Worm (Caenorhabditis elegans) whole organism, young adult: ENCODE results near the gene F26A1.1.
A peak's percentile ranks its signal among the peaks of the same experiment; 100 is the strongest.

Experiments
- B0035.1 ChIP-seq: sonication (generic microtip); optimal IDR thresholded peaks from 2 replicates; lab custom pipeline; 2016; ENCODE audit warnings: missing genetic modification characterization, mild to moderate bottlenecking, missing compliant biosample characterization, missing genotype, missing genetic modification reagents
- B0336.3 ChIP-seq: fragments of 200-800 bp; sonication (Bioruptor generic); IDR thresholded peaks from 2 replicates; pipeline ENCODE4 v1.3.6; 2022; ENCODE audit warnings: missing genetic modification characterization, missing compliant biosample characterization
- C06A6.2 ChIP-seq: fragments of 200-800 bp; sonication (Bioruptor generic); conservative IDR thresholded peaks from 2 replicates; pipeline ENCODE4 v1.3.6; 2022; ENCODE audit warnings: missing genetic modification characterization, missing compliant biosample characterization
- C17E4.6 ChIP-seq: fragments of 200-800 bp; sonication (Bioruptor generic); IDR thresholded peaks from 2 replicates; pipeline ENCODE4 v1.3.6; 2022; ENCODE audit warnings: missing genetic modification reagents, missing genetic modification characterization, missing compliant biosample characterization
- F23B12.7 ChIP-seq: sonication (generic microtip); optimal IDR thresholded peaks from 2 replicates; lab custom pipeline; 2017; ENCODE audit warnings: missing genetic modification characterization, mild to moderate bottlenecking, missing compliant biosample characterization, antibody characterized with exemption, moderate library complexity; ENCODE audit not compliant: insufficient read depth
- F39B2.1 ChIP-seq: fragments of 200-800 bp; sonication (Bioruptor generic); IDR thresholded peaks from 2 replicates; pipeline ENCODE4 v1.3.6; 2022; ENCODE audit warnings: missing genetic modification reagents, missing genetic modification characterization, missing compliant biosample characterization
- F49E8.2 ChIP-seq: sonication (generic microtip); optimal IDR thresholded peaks from 3 replicates; lab custom pipeline; 2017; ENCODE audit warnings: missing genetic modification characterization, mild to moderate bottlenecking, missing compliant biosample characterization, antibody characterized with exemption, moderate library complexity; ENCODE audit not compliant: insufficient read depth
- K11D2.4 ChIP-seq: fragments of 200-800 bp; sonication (Bioruptor generic); IDR thresholded peaks from 2 replicates; pipeline ENCODE4 v1.3.6; 2022; ENCODE audit warnings: missing genetic modification reagents, missing genetic modification characterization, missing compliant biosample characterization
- T07F8.4 ChIP-seq: sonication (generic microtip); optimal IDR thresholded peaks from 2 replicates; lab custom pipeline; 2016; ENCODE audit warnings: mild to moderate bottlenecking, missing genetic modification characterization, moderate library complexity, missing compliant biosample characterization
- T26A5.8 ChIP-seq: sonication (generic microtip); optimal IDR thresholded peaks from 2 replicates; lab custom pipeline; 2016; ENCODE audit warnings: missing genetic modification characterization, missing compliant biosample characterization
- Y53G8AR.9 ChIP-seq: fragments of 200-800 bp; sonication (Bioruptor generic); conservative IDR thresholded peaks from 2 replicates; pipeline ENCODE4 v1.3.6; 2022; ENCODE audit warnings: missing genetic modification reagents, missing genetic modification characterization, missing compliant biosample characterization
- Y95B8A.8 ChIP-seq: fragments of 200-800 bp; sonication (Bioruptor generic); IDR thresholded peaks from 2 replicates; pipeline ENCODE4 v1.3.6; 2022; ENCODE audit warnings: missing genetic modification reagents, missing genetic modification characterization, missing compliant biosample characterization
- attf-3 ChIP-seq: fragments of 200-800 bp; sonication (Bioruptor generic); conservative IDR thresholded peaks from 2 replicates; pipeline ENCODE4 v1.3.6; 2022; ENCODE audit warnings: missing genetic modification reagents, missing genetic modification characterization, missing compliant biosample characterization
- bed-1 ChIP-seq: fragments of 200-800 bp; sonication (Bioruptor generic); IDR thresholded peaks from 2 replicates; pipeline ENCODE4 v1.3.6; 2022; ENCODE audit warnings: missing genetic modification reagents, missing genetic modification characterization, missing compliant biosample characterization
- bed-2 ChIP-seq: fragments of 200-800 bp; sonication (Bioruptor generic); IDR thresholded peaks from 2 replicates; pipeline ENCODE4 v1.3.6; 2022; ENCODE audit warnings: missing genetic modification reagents, missing genetic modification characterization, missing compliant biosample characterization
- cebp-1 ChIP-seq, 2 experiments: fragments of 200-800 bp in 1 of 2; sonication (Bioruptor generic) in 1 of 2; sonication (generic microtip) in 1 of 2; IDR thresholded peaks in 1 of 2; optimal IDR thresholded peaks in 1 of 2; 2 replicates each; pipeline versions ENCODE4 v1.3.6 to Lab custom; 2017 to 2022; ENCODE audit warnings: missing compliant biosample characterization in 2 of 2, missing genetic modification characterization in 2 of 2, mild to moderate bottlenecking in 1 of 2, missing genetic modification reagents in 1 of 2, moderate library complexity in 1 of 2
- cebp-2 ChIP-seq: fragments of 200-800 bp; sonication (Bioruptor generic); IDR thresholded peaks from 2 replicates; pipeline ENCODE4 v1.3.6; 2022; ENCODE audit warnings: missing genetic modification characterization, missing compliant biosample characterization
- ceh-100 ChIP-seq: fragments of 200-800 bp; sonication (Bioruptor generic); IDR thresholded peaks from 2 replicates; pipeline ENCODE4 v1.3.6; 2022; ENCODE audit warnings: missing genetic modification reagents, missing genetic modification characterization, missing compliant biosample characterization
- ceh-27 ChIP-seq: fragments of 200-800 bp; sonication (Bioruptor generic); optimal IDR thresholded peaks from 2 replicates; lab custom pipeline; 2018; ENCODE audit warnings: mild to moderate bottlenecking, missing genetic modification characterization, moderate library complexity, missing compliant biosample characterization
- ceh-40 ChIP-seq: fragments of 200-800 bp; sonication (Bioruptor generic); IDR thresholded peaks from 2 replicates; pipeline ENCODE4 v1.3.6; 2022; ENCODE audit warnings: missing genetic modification characterization, missing compliant biosample characterization
- dpff-1 ChIP-seq: sonication (generic microtip); optimal IDR thresholded peaks from 2 replicates; lab custom pipeline; 2017; ENCODE audit warnings: mild to moderate bottlenecking, missing genetic modification characterization, missing compliant biosample characterization
- egl-44 ChIP-seq: fragments of 200-800 bp; sonication (Bioruptor generic); IDR thresholded peaks from 2 replicates; pipeline ENCODE4 v1.3.6; 2022; ENCODE audit warnings: missing genetic modification reagents, missing genetic modification characterization, missing compliant biosample characterization
- ekl-4 ChIP-seq: fragments of 200-800 bp; sonication (Bioruptor generic); IDR thresholded peaks from 2 replicates; pipeline ENCODE4 v1.3.6; 2022; ENCODE audit warnings: missing genetic modification reagents, missing genetic modification characterization, missing compliant biosample characterization
- ets-4 ChIP-seq: fragments of 200-800 bp; sonication (Bioruptor generic); optimal IDR thresholded peaks from 2 replicates; lab custom pipeline; 2018; ENCODE audit warnings: mild to moderate bottlenecking, missing genetic modification characterization, missing compliant biosample characterization
- fkh-3 ChIP-seq: sonication (generic microtip); optimal IDR thresholded peaks from 2 replicates; lab custom pipeline; 2016; ENCODE audit warnings: mild to moderate bottlenecking, missing genetic modification characterization, missing compliant biosample characterization
- him-1 ChIP-seq: sonication (generic microtip); optimal IDR thresholded peaks from 2 replicates; lab custom pipeline; 2016; ENCODE audit warnings: missing genotype, missing genetic modification reagents, missing genetic modification characterization, missing compliant biosample characterization
- hlh-26 ChIP-seq: fragments of 200-800 bp; sonication (Bioruptor generic); conservative IDR thresholded peaks from 2 replicates; pipeline ENCODE4 v1.3.6; 2022; ENCODE audit warnings: missing genetic modification reagents, missing genetic modification characterization, missing compliant biosample characterization
- lag-1 ChIP-seq: fragments of 200-800 bp; sonication (Bioruptor generic); IDR thresholded peaks from 2 replicates; pipeline ENCODE4 v1.3.6; 2022; ENCODE audit warnings: missing genetic modification reagents, missing genetic modification characterization, missing compliant biosample characterization
- let-607 ChIP-seq, 2 experiments: fragments of 200-800 bp in 1 of 2; sonication (Bioruptor generic) in 1 of 2; sonication (generic microtip) in 1 of 2; optimal IDR thresholded peaks; 2 replicates each; lab custom pipeline; 2016 to 2018; ENCODE audit warnings: mild to moderate bottlenecking in 2 of 2, missing compliant biosample characterization in 2 of 2, missing genetic modification characterization in 2 of 2, moderate library complexity in 2 of 2, missing genotype in 1 of 2
- lin-35 ChIP-seq, 3 experiments: fragments of 150-350 bp in 2 of 3; sonication (generic microtip) in 1 of 3; optimal IDR thresholded peaks; 2 replicates each; lab custom pipeline; 2014 to 2018; ENCODE audit warnings: missing biosample characterization in 3 of 3, missing genetic modification characterization in 3 of 3, missing genetic modification reagents in 3 of 3
- madf-3 ChIP-seq: fragments of 200-800 bp; sonication (Bioruptor generic); IDR thresholded peaks from 2 replicates; pipeline ENCODE4 v1.3.6; 2022; ENCODE audit warnings: missing genetic modification reagents, missing genetic modification characterization, missing compliant biosample characterization
- madf-6 ChIP-seq: fragments of 200-800 bp; sonication (Bioruptor generic); IDR thresholded peaks from 2 replicates; pipeline ENCODE4 v1.3.6; 2022; ENCODE audit warnings: missing genetic modification reagents, missing genetic modification characterization, missing compliant biosample characterization
- mes-4 ChIP-seq: sonication (generic microtip); optimal IDR thresholded peaks from 2 replicates; lab custom pipeline; 2016; ENCODE audit warnings: missing genotype, missing genetic modification characterization, missing compliant biosample characterization
- mxl-1 ChIP-seq: sonication (generic microtip); optimal IDR thresholded peaks from 2 replicates; lab custom pipeline; 2016; ENCODE audit warnings: missing genetic modification characterization, missing compliant biosample characterization
- nhr-27 ChIP-seq: fragments of 200-800 bp; sonication (Bioruptor generic); optimal IDR thresholded peaks from 2 replicates; lab custom pipeline; 2018; ENCODE audit warnings: mild to moderate bottlenecking, missing genetic modification characterization, moderate library complexity, missing compliant biosample characterization
- snpc-4 ChIP-seq, 5 experiments: fragments of 150-350 bp in 1 of 5; sonication (generic microtip) in 4 of 5; optimal IDR thresholded peaks; 2 replicates each; lab custom pipeline; 2014 to 2018; ENCODE audit warnings: missing genetic modification characterization in 5 of 5, missing biosample characterization in 3 of 5, antibody characterized with exemption in 2 of 5, mild to moderate bottlenecking in 2 of 5, missing compliant biosample characterization in 2 of 5, missing genotype in 2 of 5, moderate library complexity in 2 of 5, missing genetic modification reagents in 1 of 5
- somi-1 ChIP-seq: fragments of 200-800 bp; sonication (Bioruptor generic); optimal IDR thresholded peaks from 2 replicates; lab custom pipeline; 2018; ENCODE audit warnings: mild to moderate bottlenecking, missing genetic modification characterization, missing compliant biosample characterization
- sptf-2 ChIP-seq: fragments of 200-800 bp; sonication (Bioruptor generic); optimal IDR thresholded peaks from 2 replicates; lab custom pipeline; 2018; ENCODE audit warnings: mild to moderate bottlenecking, missing genetic modification characterization, missing compliant biosample characterization
- tbx-9 ChIP-seq: sonication (generic microtip); optimal IDR thresholded peaks from 2 replicates; lab custom pipeline; 2016; ENCODE audit warnings: borderline replicate concordance, missing genetic modification characterization, inconsistent platforms, missing compliant biosample characterization
- unc-130 ChIP-seq: sonication (generic microtip); optimal IDR thresholded peaks from 2 replicates; lab custom pipeline; 2016; ENCODE audit warnings: missing genetic modification reagents, missing genetic modification characterization, missing compliant biosample characterization
- unc-62 ChIP-seq: fragments of 150-350 bp; optimal IDR thresholded peaks from 2 replicates; lab custom pipeline; 2014; ENCODE audit warnings: missing biosample characterization, missing genetic modification reagents, missing genetic modification characterization
- xnd-1 ChIP-seq: sonication (generic microtip); optimal IDR thresholded peaks from 2 replicates; lab custom pipeline; 2016; ENCODE audit warnings: missing genotype, missing genetic modification reagents, missing genetic modification characterization, missing compliant biosample characterization
- zim-3 ChIP-seq: sonication (generic microtip); optimal IDR thresholded peaks from 2 replicates; lab custom pipeline; 2017; ENCODE audit warnings: mild to moderate bottlenecking, missing genetic modification characterization, moderate library complexity, missing compliant biosample characterization
- ztf-25 ChIP-seq: fragments of 200-800 bp; sonication (Bioruptor generic); IDR thresholded peaks from 2 replicates; pipeline ENCODE4 v1.3.6; 2022; ENCODE audit warnings: missing genetic modification reagents, missing genetic modification characterization, missing compliant biosample characterization
- ztf-26 ChIP-seq: sonication (generic microtip); optimal IDR thresholded peaks from 2 replicates; lab custom pipeline; 2017; ENCODE audit warnings: missing genetic modification characterization, missing compliant biosample characterization

The F26A1.1 gene

ce11 chrIII:4878281-4878680 lies 28.0 kb downstream of the F26A1.1 start, which contains the start of the genes tost-1 and arx-6 (continued):
- TF ChIP-seq unc-62 (GFP tag; lab: Kevin White, UChicago) (no peak), F39B2.1 (GFP tag; lab: Robert Waterston, UW) (no peak), bed-1 (GFP tag; lab: Robert Waterston, UW) (no peak), ceh-40 (no peak), unc-130 (GFP tag; lab: Kevin White, UChicago) (no peak), T07F8.4 (tag; lab: Kevin White, UChicago) (no peak), hlh-26 (GFP tag; lab: Robert Waterston, UW) (no peak), lin-35 (GFP tag; optimal IDR thresholded peaks at IDR 0.05; lab: Kevin White, UChicago) (peak in 1 of 3 experiments; percentile 52), nhr-27 (tag; lab: Kevin White, UChicago) (no peak), dpff-1 (tag; lab: Kevin White, UChicago) (no peak), Y95B8A.8 (GFP tag; lab: Robert Waterston, UW) (no peak), mes-4 (tag; lab: Kevin White, UChicago) (no peak), fkh-3 (tag; lab: Kevin White, UChicago) (no peak), ceh-100 (no peak), him-1 (peak; percentile 15), sptf-2 (GFP tag; lab: Kevin White, UChicago) (no peak), ceh-27 (GFP tag; lab: Kevin White, UChicago) (no peak), T26A5.8 (no peak), B0035.1 (tag; lab: Kevin White, UChicago) (no peak), C17E4.6 (GFP tag; lab: Robert Waterston, UW) (no peak), K11D2.4 (GFP tag; lab: Robert Waterston, UW) (no peak), madf-3 (GFP tag; lab: Robert Waterston, UW) (no peak), egl-44 (GFP tag; lab: Robert Waterston, UW) (no peak), somi-1 (GFP tag; lab: Kevin White, UChicago) (no peak), cebp-2 (GFP tag; lab: Robert Waterston, UW) (no peak), let-607 (tag; optimal IDR thresholded peaks at IDR 0.05; lab: Kevin White, UChicago) (no peak), ztf-26 (tag; lab: Kevin White, UChicago) (no peak), tbx-9 (tag; lab: Kevin White, UChicago) (no peak)

- 0 out of 2 replicates have a peak, but pooled peaks have one; percentile 26 for TF ChIP-seq B0336.3 (GFP tag; lab: Robert Waterston, UW)
- TF ChIP-seq T26A5.8, result no peak
- no peak for TF ChIP-seq mxl-1 (tag; lab: Kevin White, UChicago)
- no peak for TF ChIP-seq F23B12.7 (tag; lab: Kevin White, UChicago)
- 0 out of 2 replicates have a peak, but pooled peaks have one; percentile 37 for TF ChIP-seq Y53G8AR.9 (GFP tag; lab: Robert Waterston, UW)
- no peak for TF ChIP-seq attf-3 (GFP tag; lab: Robert Waterston, UW)
- TF ChIP-seq madf-6, result peak; percentile 42; the same call in 1 of the 2 replicates
- peak; percentile 11 for TF ChIP-seq xnd-1 (tag; lab: Kevin White, UChicago)
- TF ChIP-seq F39B2.1 (GFP tag; lab: Robert Waterston, UW), result no peak
- TF ChIP-seq ets-4 (GFP tag; lab: Kevin White, UChicago), result no peak
- no peak for TF ChIP-seq lin-35 (GFP tag; optimal IDR thresholded peaks at IDR 0.05; lab: Kevin White, UChicago)
- no peak for TF ChIP-seq lag-1
- TF ChIP-seq C06A6.2 (GFP tag; lab: Robert Waterston, UW), result no peak
- TF ChIP-seq ekl-4 (GFP tag; lab: Robert Waterston, UW), result 0 out of 2 replicates have a peak, but pooled peaks have one; percentile 20
- no peak for TF ChIP-seq zim-3 (tag; lab: Kevin White, UChicago)
- no peak for TF ChIP-seq snpc-4 (GFP tag; optimal IDR thresholded peaks at IDR 0.05; lab: Kevin White, UChicago)
- no peak for TF ChIP-seq snpc-4 (tag; optimal IDR thresholded peaks at IDR 0.05; lab: Kevin White, UChicago)
- TF ChIP-seq bed-2 (GFP tag; lab: Robert Waterston, UW), result no peak
- no peak for TF ChIP-seq cebp-1 (GFP tag; IDR thresholded peaks at IDR 0.05; lab: Robert Waterston, UW)
- no peak for TF ChIP-seq cebp-1 (tag; optimal IDR thresholded peaks at IDR 0.05; lab: Kevin White, UChicago)
- TF ChIP-seq F49E8.2 (tag; lab: Kevin White, UChicago), result peak; percentile 36
- no peak for TF ChIP-seq ztf-25
Observed at ce11 chrIII:4879445-4879844, 29.1 kb downstream of the F26A1.1 start, which contains the start of gene C35D10.1. TSS of gene C35D10.1 (plus strand) at chrIII:4879745.
